Fruit fly (Drosophila melanogaster) S2 (cell line): ENCODE data around the gene ATPsynB.
A peak's percentile ranks its signal among the peaks of the same experiment; 100 is the strongest.

ENCODE experiments used
- CG8478 ChIP-seq: fragments of >200 bp; optimal IDR thresholded peaks from 2 replicates; lab custom pipeline; 2018
- CTCF ChIP-seq, 2 experiments: fragments of >200 bp; optimal IDR thresholded peaks; 2 replicates each; lab custom pipeline; 2018

ATPsynB gene

dm6 chr3L:9716595-9716994, 13.2 kb upstream of the ATPsynB start:
- TF ChIP-seq CG8478 (no peak), CTCF (optimal IDR thresholded peaks at IDR 0.05; lab: Kevin White, UChicago) (no peak)

dm6 chr3L:9717101-9717500, 12.7 kb upstream of the ATPsynB start:
- TF ChIP-seq CG8478, result no peak
- TF ChIP-seq CTCF (optimal IDR thresholded peaks at IDR 0.05; lab: Kevin White, UChicago), result no peak

- TF ChIP-seq CG8478 (no peak), CTCF (optimal IDR thresholded peaks at IDR 0.05; lab: Kevin White, UChicago) (no peak)
Measured at dm6 chr3L:9717839-9718238, 12.0 kb upstream of the ATPsynB start.

- TF ChIP-seq CG8478 (no peak), CTCF (optimal IDR thresholded peaks at IDR 0.05; lab: Kevin White, UChicago) (no peak)
Measured at dm6 chr3L:9718929-9719328, 10.9 kb upstream of the ATPsynB start, which contains the start of the genes CG18178 and CG14174. CG18178 (minus strand) TSS chr3L:9719144. CG14174 (plus strand) TSS chr3L:9719328.

DNA sequence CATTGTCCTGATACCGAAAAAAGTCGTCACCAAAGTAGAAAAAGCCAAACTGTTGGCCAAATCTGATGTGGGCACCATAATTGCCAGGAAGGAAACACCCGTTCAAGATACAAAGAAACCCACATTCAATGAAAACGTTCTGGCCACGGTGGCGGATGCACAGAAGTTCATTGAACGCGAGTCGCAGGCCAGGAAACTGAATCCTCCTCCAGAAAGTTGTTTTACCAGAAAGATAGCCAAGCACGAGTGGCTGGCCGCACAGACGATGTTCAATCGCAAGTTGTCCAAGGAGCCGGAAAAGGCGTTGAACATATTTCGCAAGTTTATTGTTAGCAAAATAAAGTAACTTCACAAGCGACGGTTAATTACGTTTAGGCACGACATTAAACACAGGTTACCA, 9.7 kb upstream of the ATPsynB start:
- TF ChIP-seq CTCF (optimal IDR thresholded peaks at IDR 0.05; lab: Kevin White, UChicago) (no peak), CG8478 (no peak)

dm6 chr3L:9723108-9723507, 6.7 kb upstream of the ATPsynB start, which contains the start of the genes nbs and defl:
nbs (minus strand) TSS chr3L:9723194.
defl (plus strand) TSS chr3L:9723423.
- no peak for TF ChIP-seq CG8478
- TF ChIP-seq CTCF (optimal IDR thresholded peaks at IDR 0.05; lab: Kevin White, UChicago), result no peak

dm6 chr3L:9726707-9727106, 3.1 kb upstream of the ATPsynB start, which contains the start of gene Naa60:
Naa60 (plus strand) TSS chr3L:9726895.
- TF ChIP-seq CTCF (optimal IDR thresholded peaks at IDR 0.05; lab: Kevin White, UChicago) (peak in 1 of 2 experiments; percentile 29), CG8478 (no peak)

DNA sequence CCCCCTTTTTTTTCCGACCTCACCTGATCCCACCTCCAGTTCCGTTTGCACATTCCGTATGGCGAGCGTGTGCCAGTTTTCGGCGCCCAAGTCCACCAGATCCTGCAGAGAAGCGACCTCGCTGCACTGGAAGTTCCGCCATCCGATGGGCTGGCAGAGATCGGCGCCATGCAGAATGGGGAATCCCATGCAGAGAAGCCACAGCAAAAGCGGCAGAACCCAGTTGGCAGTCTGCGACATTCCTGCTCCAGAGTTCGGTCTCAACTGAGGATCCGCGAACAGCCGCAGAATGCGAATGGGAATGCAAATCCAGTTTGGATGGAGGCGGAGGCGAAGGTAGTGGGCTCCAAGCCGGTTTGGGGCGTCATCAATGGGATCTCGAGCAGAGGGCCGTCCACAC, 3.8 kb downstream of the ATPsynB start, which contains the start of gene CG6749:
Gene CG6749, minus strand, starts transcription at position 245 of the 400 bp plus-strand sequence.
- TF ChIP-seq CTCF (optimal IDR thresholded peaks at IDR 0.05; lab: Kevin White, UChicago), result no peak
- TF ChIP-seq CG8478, result no peak

- TF ChIP-seq CTCF (optimal IDR thresholded peaks at IDR 0.05; lab: Kevin White, UChicago), result no peak
- TF ChIP-seq CG8478, result no peak
Measured at dm6 chr3L:9739629-9740028, 9.8 kb downstream of the ATPsynB start.

DNA sequence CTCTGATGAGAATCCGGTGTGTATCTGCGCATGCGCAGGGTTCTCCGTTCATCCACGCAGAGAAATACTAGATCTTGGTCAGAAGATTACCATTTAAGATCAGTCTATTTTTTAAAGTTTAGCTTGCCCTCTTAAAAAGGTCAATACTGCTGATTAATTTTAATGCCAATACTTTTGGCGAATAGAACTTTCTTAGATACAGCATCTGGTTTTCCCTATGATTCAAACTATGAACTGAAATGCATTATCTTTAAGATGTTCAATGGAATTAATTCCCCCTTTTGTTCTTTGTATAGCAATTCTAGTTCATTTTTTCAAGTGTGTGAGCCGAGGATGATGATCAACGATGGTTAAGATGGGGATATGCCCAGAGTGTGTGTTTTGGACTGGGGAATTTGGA, 12.5 kb downstream of the ATPsynB start:
- TF ChIP-seq CTCF (optimal IDR thresholded peaks at IDR 0.05; lab: Kevin White, UChicago) (no peak), CG8478 (no peak)

dm6 chr3L:9744060-9744549, 14.3 kb downstream of the ATPsynB start:
- TF ChIP-seq CG8478 (no peak), CTCF (optimal IDR thresholded peaks at IDR 0.05; lab: Kevin White, UChicago) (no peak)

DNA sequence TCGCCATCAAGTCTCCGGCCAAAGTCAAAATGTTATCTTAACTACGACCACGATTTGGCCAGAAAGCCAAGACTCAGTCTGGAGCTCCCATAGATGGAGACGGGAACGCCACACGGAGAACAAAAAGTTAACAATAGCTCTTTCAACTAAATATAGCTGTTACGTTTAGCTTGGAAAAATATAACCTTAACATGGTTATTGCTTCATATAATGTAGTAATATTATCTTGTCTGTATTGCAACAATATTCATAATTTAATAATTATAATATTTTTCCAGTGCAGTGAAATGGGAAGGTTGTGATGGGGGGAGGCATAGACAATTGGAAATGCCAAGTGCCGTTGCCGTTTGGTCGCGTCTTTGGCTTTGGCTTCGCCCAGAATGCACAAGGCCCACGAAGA, 15.6 kb downstream of the ATPsynB start:
- TF ChIP-seq CTCF (optimal IDR thresholded peaks at IDR 0.05; lab: Kevin White, UChicago) (no peak), CG8478 (no peak)

- TF ChIP-seq CTCF (optimal IDR thresholded peaks at IDR 0.05; lab: Kevin White, UChicago) (peak; percentile 89 to 90), CG8478 (no peak)
Measured at dm6 chr3L:9751625-9752024, 21.8 kb downstream of the ATPsynB start.

DNA sequence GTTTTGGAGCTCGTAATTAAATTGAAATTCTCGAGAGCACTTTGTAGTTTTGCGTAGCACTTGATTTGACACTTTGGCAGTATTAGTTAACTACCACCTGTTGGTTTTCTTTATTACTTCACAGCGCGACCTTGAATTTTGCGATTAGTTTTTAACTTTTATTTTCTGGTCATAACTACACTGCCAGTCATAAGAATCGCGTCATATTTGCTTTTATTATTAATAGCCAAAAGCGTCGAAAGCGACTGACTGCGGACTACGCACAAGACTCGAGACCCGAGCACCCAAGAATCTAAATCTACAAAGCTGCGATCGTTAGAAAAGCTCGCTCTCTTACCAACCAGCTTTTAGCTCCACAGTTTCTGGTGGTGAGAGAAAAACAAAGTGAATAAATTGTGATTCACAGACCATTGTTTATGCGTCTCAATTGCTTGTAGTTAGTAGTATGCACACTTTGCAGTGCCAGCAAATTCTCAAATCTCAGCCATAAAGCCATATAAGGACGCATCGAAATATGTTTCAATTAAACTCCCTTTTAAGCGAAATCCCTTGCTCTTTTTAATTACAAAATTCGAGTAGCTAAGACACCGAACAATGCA, 30.5 kb downstream of the ATPsynB start, which contains the start of gene CG42268:
Gene CG42268, minus strand, starts transcription at position 245 of the 599 bp plus-strand sequence.
- no peak for TF ChIP-seq CTCF (optimal IDR thresholded peaks at IDR 0.05; lab: Kevin White, UChicago)
- TF ChIP-seq CG8478, result no peak

DNA sequence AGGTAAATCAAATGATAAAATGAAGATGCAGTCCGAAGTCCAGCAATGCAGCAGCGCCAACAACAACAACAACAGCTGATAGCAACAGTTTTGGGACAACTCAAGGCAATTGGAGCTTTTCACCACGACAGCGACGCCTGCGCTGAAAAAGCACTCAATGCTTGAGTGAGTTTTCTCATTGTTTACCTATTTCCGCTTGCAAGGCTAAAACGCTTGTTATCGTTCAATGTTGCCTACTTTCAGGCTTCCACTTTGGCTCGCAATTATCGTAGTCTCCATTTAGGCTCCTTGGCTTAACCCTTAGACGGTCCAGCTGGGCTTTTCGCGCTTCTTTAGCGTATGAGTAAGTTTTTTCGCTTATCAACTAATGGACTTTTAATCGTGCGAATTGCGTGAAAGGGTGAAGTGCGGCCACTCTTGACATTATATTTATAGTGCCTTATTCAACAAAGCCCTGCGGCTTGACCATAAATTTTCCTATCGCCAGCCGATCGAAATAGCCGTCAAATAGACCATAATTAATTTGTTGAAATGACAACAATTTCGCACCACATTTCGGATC, 32.3 kb downstream of the ATPsynB start:
- TF ChIP-seq CG8478, result no peak
- TF ChIP-seq CTCF (optimal IDR thresholded peaks at IDR 0.05; lab: Kevin White, UChicago), result no peak

dm6 chr3L:9763389-9763917, 33.7 kb downstream of the ATPsynB start, which contains the start of gene Ae2:
Ae2 (plus strand) TSS chr3L:9763544.
- TF ChIP-seq CG8478 (no peak), CTCF (optimal IDR thresholded peaks at IDR 0.05; lab: Kevin White, UChicago) (no peak)
